In genomic region chrV:11960084-11960830, ce11 we compare ENCODE assay signal across 3 worm cellular contexts.
TF ChIP-seq lines count a peak whose summit lies in the region.

No protein-coding gene starts in this region.

TF ChIP-seq in whole organism, L3 larva, 47 proteins besides CTCF, POLR2A, EP300 and RAD21:
- no peak for TF ChIP-seq nhr-11 (tag; optimal IDR thresholded peaks at IDR 0.05; lab: Kevin White, UChicago)
- TF ChIP-seq lin-39 (tag; optimal IDR thresholded peaks at IDR 0.05; lab: Kevin White, UChicago), result peak; percentile 38

TF ChIP-seq in whole organism, late embryonic, 69 proteins besides CTCF, POLR2A, EP300 and RAD21:
- TF ChIP-seq ama-1 (optimal IDR thresholded peaks at IDR 0.05; lab: Kevin White, UChicago), result no peak
- TF ChIP-seq unc-55 (GFP tag; optimal IDR thresholded peaks at IDR 0.05; lab: Kevin White, UChicago), result peak; percentile 68

TF ChIP-seq in whole organism, mixed stage, embryonic, 35 proteins besides CTCF, POLR2A, EP300 and RAD21:
- TF ChIP-seq unc-62 (GFP tag; optimal IDR thresholded peaks at IDR 0.05; lab: Kevin White, UChicago) (peak; percentile 62), tbx-8 (GFP tag; optimal IDR thresholded peaks at IDR 0.05; lab: Kevin White, UChicago) (no peak), ceh-83 (GFP tag; optimal IDR thresholded peaks at IDR 0.05; lab: Kevin White, UChicago) (no peak), flh-1 (GFP tag; optimal IDR thresholded peaks at IDR 0.05; lab: Kevin White, UChicago) (no peak), mab-5 (tag; optimal IDR thresholded peaks at IDR 0.05; lab: Kevin White, UChicago) (no peak), ces-1 (GFP tag; optimal IDR thresholded peaks at IDR 0.05; lab: Kevin White, UChicago) (peak; percentile 63), mep-1 (tag; optimal IDR thresholded peaks at IDR 0.05; lab: Kevin White, UChicago) (no peak), unc-120 (tag; optimal IDR thresholded peaks at IDR 0.05; lab: Kevin White, UChicago; ENCODE audit: poor library complexity, severe bottlenecking) (no peak), ztf-11 (tag; optimal IDR thresholded peaks at IDR 0.05; lab: Kevin White, UChicago) (no peak), snpc-4 (tag; optimal IDR thresholded peaks at IDR 0.05; lab: Kevin White, UChicago) (no peak), lsy-2 (tag; optimal IDR thresholded peaks at IDR 0.05; lab: Kevin White, UChicago) (no peak)
